Worm (Caenorhabditis elegans): ENCODE results near the gene gcy-9.

The gcy-9 gene

ce11 chrX:11384534-11385441 is 47.1 kb upstream of the gcy-9 start, which contains the start of the genes F08B12.11 and prmn-1 (continued):
- TF ChIP-seq sox-2 (GFP tag; IDR thresholded peaks at IDR 0.05) (no peak), hlh-30 (tag; optimal IDR thresholded peaks at IDR 0.05; ENCODE audit: insufficient read depth) (no peak), ceh-6 (GFP tag; optimal IDR thresholded peaks at IDR 0.05) (no peak), dmd-4 (tag; optimal IDR thresholded peaks at IDR 0.05; ENCODE audit: borderline replicate concordance) (no peak), fkh-10 (GFP tag; optimal IDR thresholded peaks at IDR 0.05) (no peak), unc-86 (tag; optimal IDR thresholded peaks at IDR 0.05) (no peak)

- no peak for TF ChIP-seq C08G9.2 (tag; optimal IDR thresholded peaks at IDR 0.05)
- TF ChIP-seq ceh-24 (tag; optimal IDR thresholded peaks at IDR 0.05) = no peak
- TF ChIP-seq ztf-16 (tag; optimal IDR thresholded peaks at IDR 0.05) = no peak
- TF ChIP-seq eyg-1 (tag; optimal IDR thresholded peaks at IDR 0.05) = no peak
- no peak for TF ChIP-seq K09A11.1 (tag; optimal IDR thresholded peaks at IDR 0.05; ENCODE audit: insufficient read depth)
- no peak for TF ChIP-seq fax-1 (tag; optimal IDR thresholded peaks at IDR 0.05)
- TF ChIP-seq rnt-1 (tag; optimal IDR thresholded peaks at IDR 0.05) = no peak
- no peak for TF ChIP-seq dmd-4 (tag; optimal IDR thresholded peaks at IDR 0.05; ENCODE audit: borderline replicate concordance)
- no peak for TF ChIP-seq ref-2 (tag; optimal IDR thresholded peaks at IDR 0.05)
- TF ChIP-seq pax-1 (tag; optimal IDR thresholded peaks at IDR 0.05) = no peak
- no peak for TF ChIP-seq tbx-2 (tag; optimal IDR thresholded peaks at IDR 0.05)
- TF ChIP-seq gmeb-2 (tag; optimal IDR thresholded peaks at IDR 0.05) = no peak
- TF ChIP-seq Y22D7AL.16 (tag; optimal IDR thresholded peaks at IDR 0.05) = no peak
- TF ChIP-seq ceh-31 (tag; optimal IDR thresholded peaks at IDR 0.05) = no peak
Observed at ce11 chrX:11383359-11383758, 45.7 kb upstream of the gcy-9 start.

ce11 chrX:11379135-11379781 is 41.6 kb upstream of the gcy-9 start:
- TF ChIP-seq F13H6.1 (tag; optimal IDR thresholded peaks at IDR 0.05) (peak; percentile 64), dmd-4 (tag; optimal IDR thresholded peaks at IDR 0.05; ENCODE audit: borderline replicate concordance) (no peak), hlh-30 (tag; optimal IDR thresholded peaks at IDR 0.05; ENCODE audit: insufficient read depth) (no peak), sdc-2 (tag; optimal IDR thresholded peaks at IDR 0.05) (no peak), ceh-45 (GFP tag; IDR thresholded peaks at IDR 0.05) (no peak), ceh-14 (tag; optimal IDR thresholded peaks at IDR 0.05) (peak; percentile 2), elt-4 (tag; optimal IDR thresholded peaks at IDR 0.05) (no peak), rnt-1 (tag; optimal IDR thresholded peaks at IDR 0.05) (peak; percentile 82), ceh-9 (tag; optimal IDR thresholded peaks at IDR 0.05) (no peak), tbx-2 (tag; optimal IDR thresholded peaks at IDR 0.05) (peak; percentile 57), nhr-11 (tag; optimal IDR thresholded peaks at IDR 0.05) (no peak), ceh-31 (tag; optimal IDR thresholded peaks at IDR 0.05) (peak; percentile 48), T23F11.4 (GFP tag; optimal IDR thresholded peaks at IDR 0.05) (no peak), lin-11 (tag; optimal IDR thresholded peaks at IDR 0.05) (no peak), ceh-24 (tag; optimal IDR thresholded peaks at IDR 0.05) (no peak), ref-2 (tag; optimal IDR thresholded peaks at IDR 0.05) (peak; percentile 38), ceh-30 (tag; optimal IDR thresholded peaks at IDR 0.05) (no peak), ttx-3 (tag; optimal IDR thresholded peaks at IDR 0.05) (no peak), npax-4 (tag; optimal IDR thresholded peaks at IDR 0.05) (no peak), hlh-6 (tag; optimal IDR thresholded peaks at IDR 0.05) (no peak), unc-42 (tag; optimal IDR thresholded peaks at IDR 0.05) (peak; percentile 79), unc-55 (GFP tag; optimal IDR thresholded peaks at IDR 0.05) (peak; percentile 58), fax-1 (tag; optimal IDR thresholded peaks at IDR 0.05) (no peak), unc-3 (GFP tag; conservative IDR thresholded peaks at IDR 0.05) (no peak), unc-3 (tag; optimal IDR thresholded peaks at IDR 0.05) (no peak), syd-9 (tag; optimal IDR thresholded peaks at IDR 0.05) (peak; percentile 61), lim-6 (tag; optimal IDR thresholded peaks at IDR 0.05) (no peak), pag-3 (tag; optimal IDR thresholded peaks at IDR 0.05; ENCODE audit: borderline replicate concordance) (no peak), K09A11.1 (tag; optimal IDR thresholded peaks at IDR 0.05; ENCODE audit: insufficient read depth) (no peak), ceh-18 (tag; optimal IDR thresholded peaks at IDR 0.05) (peak; percentile 89), fkh-6 (tag; optimal IDR thresholded peaks at IDR 0.05) (no peak), dve-1 (tag; optimal IDR thresholded peaks at IDR 0.05) (no peak), sox-2 (GFP tag; IDR thresholded peaks at IDR 0.05) (no peak), ceh-34 (tag; optimal IDR thresholded peaks at IDR 0.05) (peak; percentile 4), pat-9 (tag; optimal IDR thresholded peaks at IDR 0.05) (peak; percentile 79), pha-2 (tag; optimal IDR thresholded peaks at IDR 0.05) (no peak)
